Worm (Caenorhabditis elegans): ENCODE measurements around the gene Y38C1AA.7.

Gene Y38C1AA.7

DNA sequence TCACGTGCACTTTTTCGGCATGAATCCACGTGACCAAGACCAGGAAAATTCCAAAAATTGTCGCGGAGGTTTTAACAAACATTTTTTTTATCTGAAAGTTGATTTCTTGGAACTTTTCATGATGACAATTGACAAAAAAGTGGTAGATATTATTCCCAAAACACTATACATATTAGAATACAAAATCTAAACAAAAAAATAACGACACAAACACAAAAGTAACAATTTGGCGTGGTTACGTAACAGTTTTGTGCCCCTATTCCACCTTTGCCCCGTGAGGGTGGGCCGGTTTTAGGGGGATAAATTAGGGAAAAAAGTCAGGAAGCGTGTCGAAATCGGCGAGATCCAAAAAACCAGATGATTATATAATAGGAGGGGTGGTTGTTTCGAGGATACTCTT is 953 bp upstream of the Y38C1AA.7 start, which contains the start of gene gegf-1:
gegf-1 (minus strand) TSS at position 101 of the 400 bp plus-strand sequence.
- TF ChIP-seq tbx-37 (GFP tag; conservative IDR thresholded peaks at IDR 0.05) (no peak), ama-1 (optimal IDR thresholded peaks at IDR 0.05) (no peak), scrt-1 (GFP tag; IDR thresholded peaks at IDR 0.05) (no peak), sea-1 (GFP tag; conservative IDR thresholded peaks at IDR 0.05) (no peak), ets-7 (tag; optimal IDR thresholded peaks at IDR 0.05) (no peak), B0310.2 (tag; optimal IDR thresholded peaks at IDR 0.05) (no peak), ceh-36 (tag; optimal IDR thresholded peaks at IDR 0.05) (no peak), hmg-4 (GFP tag; optimal IDR thresholded peaks at IDR 0.05) (no peak), hmbx-1 (tag; optimal IDR thresholded peaks at IDR 0.05) (no peak), ceh-13 (GFP tag; optimal IDR thresholded peaks at IDR 0.05) (no peak), hnd-1 (tag; optimal IDR thresholded peaks at IDR 0.05) (no peak), pes-1 (GFP tag; IDR thresholded peaks at IDR 0.05) (no peak), tra-4 (tag; optimal IDR thresholded peaks at IDR 0.05) (no peak), F13C5.2 (tag; optimal IDR thresholded peaks at IDR 0.05) (no peak), aly-1 (tag; optimal IDR thresholded peaks at IDR 0.05) (no peak), tbx-11 (GFP tag; IDR thresholded peaks at IDR 0.05) (no peak), flt-1 (GFP tag; IDR thresholded peaks at IDR 0.05) (no peak)

DNA sequence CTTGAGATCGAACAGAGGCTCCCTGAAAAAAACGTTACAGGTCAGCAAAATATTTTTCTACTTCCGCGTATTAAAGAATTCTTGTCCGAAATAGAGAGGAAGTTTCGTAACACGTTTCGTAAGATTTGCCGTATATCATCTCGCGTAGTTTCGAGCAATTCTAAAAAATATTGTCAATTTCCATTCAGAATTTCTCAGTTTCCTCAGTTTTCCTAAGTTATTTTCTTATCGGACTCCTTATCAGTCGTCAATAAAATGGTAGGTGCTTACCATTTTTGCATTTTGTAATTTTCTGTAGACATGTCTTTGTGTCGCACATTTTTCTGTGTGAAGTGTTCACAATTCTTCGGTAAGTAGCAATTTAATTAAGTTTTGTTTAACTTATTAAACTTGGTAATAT is 1.1 kb downstream of the Y38C1AA.7 start, which contains the start of gene Y38C1AA.19:
Y38C1AA.19 (plus strand) TSS at position 301 of the 400 bp plus-strand sequence.
- no peak for TF ChIP-seq hmg-4 (GFP tag; optimal IDR thresholded peaks at IDR 0.05)
- TF ChIP-seq scrt-1 (GFP tag; IDR thresholded peaks at IDR 0.05): no peak
- no peak for TF ChIP-seq pes-1 (GFP tag; IDR thresholded peaks at IDR 0.05)
- TF ChIP-seq F13C5.2 (tag; optimal IDR thresholded peaks at IDR 0.05): no peak
- TF ChIP-seq aly-1 (tag; optimal IDR thresholded peaks at IDR 0.05): no peak
- no peak for TF ChIP-seq B0310.2 (tag; optimal IDR thresholded peaks at IDR 0.05)
- TF ChIP-seq flt-1 (GFP tag; IDR thresholded peaks at IDR 0.05): no peak
- TF ChIP-seq ceh-36 (tag; optimal IDR thresholded peaks at IDR 0.05): no peak
- no peak for TF ChIP-seq ceh-13 (GFP tag; optimal IDR thresholded peaks at IDR 0.05)
- no peak for TF ChIP-seq ama-1 (optimal IDR thresholded peaks at IDR 0.05)
- TF ChIP-seq sea-1 (GFP tag; conservative IDR thresholded peaks at IDR 0.05): no peak
- no peak for TF ChIP-seq tra-4 (tag; optimal IDR thresholded peaks at IDR 0.05)
- no peak for TF ChIP-seq hmbx-1 (tag; optimal IDR thresholded peaks at IDR 0.05)
- no peak for TF ChIP-seq hnd-1 (tag; optimal IDR thresholded peaks at IDR 0.05)
- TF ChIP-seq ets-7 (tag; optimal IDR thresholded peaks at IDR 0.05): no peak
- no peak for TF ChIP-seq tbx-37 (GFP tag; conservative IDR thresholded peaks at IDR 0.05)

DNA sequence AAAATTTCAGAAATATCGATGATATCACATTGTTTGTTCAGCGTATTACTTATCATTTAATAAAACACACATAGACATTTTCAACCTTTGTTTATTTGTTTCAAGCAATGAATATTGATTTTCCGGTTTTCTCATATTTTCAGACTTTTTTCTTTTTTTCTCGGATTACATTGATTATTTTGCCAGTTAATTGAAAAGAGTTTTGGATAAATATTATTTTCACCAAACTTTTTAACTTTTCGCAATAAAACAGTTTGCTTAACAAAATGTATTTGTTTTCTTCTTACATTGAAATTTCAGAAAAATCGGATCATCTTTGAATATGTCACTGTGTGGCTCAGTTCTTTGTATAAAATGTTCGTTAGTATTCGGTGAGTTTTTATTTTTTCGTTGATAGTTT is 3.8 kb downstream of the Y38C1AA.7 start, which contains the start of gene Y38C1AA.6:
Y38C1AA.6 (plus strand) TSS at position 301 of the 400 bp plus-strand sequence.
- no peak for TF ChIP-seq aly-1 (tag; optimal IDR thresholded peaks at IDR 0.05)
- TF ChIP-seq ceh-13 (GFP tag; optimal IDR thresholded peaks at IDR 0.05): no peak
- TF ChIP-seq sea-1 (GFP tag; conservative IDR thresholded peaks at IDR 0.05): no peak
- TF ChIP-seq flt-1 (GFP tag; IDR thresholded peaks at IDR 0.05): no peak
- no peak for TF ChIP-seq tbx-11 (GFP tag; IDR thresholded peaks at IDR 0.05)

DNA sequence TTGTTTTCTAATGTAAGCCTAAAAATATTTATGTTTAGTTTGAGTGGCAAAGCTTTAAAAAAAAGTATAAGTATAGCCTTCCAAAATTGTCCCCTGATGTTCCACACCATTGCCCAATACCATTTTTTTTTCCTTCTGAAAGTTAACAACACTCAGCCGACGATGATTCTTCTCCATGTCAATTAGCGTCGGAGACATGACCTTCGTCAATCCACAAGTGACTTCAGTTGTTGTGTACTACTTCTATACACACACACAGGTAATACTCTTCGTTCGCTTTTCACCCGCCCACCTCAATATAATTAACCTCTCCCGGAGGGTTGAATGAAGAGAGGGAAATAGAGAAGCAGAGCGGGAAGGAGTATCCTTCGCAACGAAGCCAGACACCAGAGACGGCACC is 6.0 kb downstream of the Y38C1AA.7 start, which contains the start of gene cutl-24:
cutl-24 (plus strand) TSS at position 301 of the 400 bp plus-strand sequence.
- no peak for TF ChIP-seq sea-1 (GFP tag; conservative IDR thresholded peaks at IDR 0.05)
- TF ChIP-seq tbx-11 (GFP tag; IDR thresholded peaks at IDR 0.05): no peak

DNA sequence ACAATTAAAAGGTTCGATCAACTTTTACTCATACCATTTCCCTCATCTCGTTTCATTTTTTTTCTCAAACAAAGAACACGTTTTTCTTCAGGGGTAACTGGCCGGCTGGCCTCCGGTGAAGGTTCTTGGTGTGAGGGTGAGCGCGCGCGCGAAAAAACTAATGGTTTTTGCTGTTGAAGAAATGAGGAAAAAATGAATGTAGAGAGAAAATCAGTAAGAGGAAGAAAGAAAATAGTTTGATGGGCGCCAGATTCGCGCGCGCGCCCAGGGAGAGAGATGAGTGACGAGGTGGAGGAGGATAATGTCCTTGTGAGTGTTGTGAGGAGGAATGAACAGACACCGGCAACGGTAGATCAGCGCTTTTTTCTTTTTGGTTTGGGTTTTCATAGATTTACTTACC is 12.3 kb downstream of the Y38C1AA.7 start:
- TF ChIP-seq scrt-1 (GFP tag; IDR thresholded peaks at IDR 0.05) (no peak), ets-7 (tag; optimal IDR thresholded peaks at IDR 0.05) (no peak), ama-1 (optimal IDR thresholded peaks at IDR 0.05) (no peak), hmg-4 (GFP tag; optimal IDR thresholded peaks at IDR 0.05) (no peak), sea-1 (GFP tag; conservative IDR thresholded peaks at IDR 0.05) (no peak), tbx-37 (GFP tag; conservative IDR thresholded peaks at IDR 0.05) (no peak), flt-1 (GFP tag; IDR thresholded peaks at IDR 0.05) (no peak), ceh-36 (tag; optimal IDR thresholded peaks at IDR 0.05) (no peak), hmbx-1 (tag; optimal IDR thresholded peaks at IDR 0.05) (no peak), pes-1 (GFP tag; IDR thresholded peaks at IDR 0.05) (no peak), aly-1 (tag; optimal IDR thresholded peaks at IDR 0.05) (no peak), B0310.2 (tag; optimal IDR thresholded peaks at IDR 0.05) (no peak), tra-4 (tag; optimal IDR thresholded peaks at IDR 0.05) (no peak)

DNA sequence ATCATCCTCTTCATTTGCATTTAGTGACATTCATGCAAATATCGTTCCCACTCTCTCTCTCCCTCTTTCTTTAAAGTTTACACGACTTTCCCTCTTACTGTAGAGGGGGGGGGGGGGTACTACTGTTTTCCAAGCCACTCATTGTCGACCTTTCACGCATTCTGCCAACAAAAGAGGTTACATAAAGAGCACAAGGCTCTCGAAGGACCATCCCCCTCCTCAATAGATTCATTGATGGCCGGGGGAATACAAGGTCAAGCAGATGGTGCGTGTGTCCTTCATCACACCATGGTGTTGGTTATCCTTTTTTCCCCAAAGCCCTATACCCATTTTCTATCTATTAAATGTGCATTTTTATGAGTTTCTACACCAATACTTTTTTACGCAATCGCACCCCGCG is 14.2 kb downstream of the Y38C1AA.7 start:
- TF ChIP-seq B0310.2 (tag; optimal IDR thresholded peaks at IDR 0.05): peak; percentile 23
- no peak for TF ChIP-seq F13C5.2 (tag; optimal IDR thresholded peaks at IDR 0.05)
- TF ChIP-seq sea-1 (GFP tag; conservative IDR thresholded peaks at IDR 0.05): no peak
- no peak for TF ChIP-seq hmbx-1 (tag; optimal IDR thresholded peaks at IDR 0.05)
- TF ChIP-seq tbx-11 (GFP tag; IDR thresholded peaks at IDR 0.05): 0 out of 2 replicates have a peak, but pooled peaks have one; percentile 33
- TF ChIP-seq ceh-13 (GFP tag; optimal IDR thresholded peaks at IDR 0.05): no peak
- peak; percentile 35 for TF ChIP-seq aly-1 (tag; optimal IDR thresholded peaks at IDR 0.05)
- no peak for TF ChIP-seq ama-1 (optimal IDR thresholded peaks at IDR 0.05)
- TF ChIP-seq flt-1 (GFP tag; IDR thresholded peaks at IDR 0.05): 0 out of 2 replicates have a peak, but pooled peaks have one; percentile 15
- peak; percentile 73 for TF ChIP-seq hmg-4 (GFP tag; optimal IDR thresholded peaks at IDR 0.05)
- TF ChIP-seq pes-1 (GFP tag; IDR thresholded peaks at IDR 0.05): no peak

DNA sequence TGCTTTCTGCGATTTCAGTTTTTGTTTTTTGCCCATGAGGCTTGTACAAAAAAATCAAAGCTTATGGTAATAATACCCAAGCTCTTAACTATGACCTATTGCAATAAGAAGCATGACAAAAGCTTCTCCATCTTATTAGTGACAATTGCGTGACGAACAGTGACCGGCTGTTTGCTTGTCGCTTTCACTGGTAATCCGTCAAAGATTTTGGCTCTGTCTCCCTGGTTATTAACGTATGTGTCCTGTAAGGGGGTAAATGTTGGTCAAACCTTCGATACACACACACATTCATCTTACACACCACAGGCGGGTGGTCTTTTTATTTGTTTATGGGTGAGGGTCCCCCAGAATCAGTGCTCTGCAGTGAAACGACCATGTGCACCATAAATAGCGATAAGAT is 15.4 kb downstream of the Y38C1AA.7 start:
- TF ChIP-seq B0310.2 (tag; optimal IDR thresholded peaks at IDR 0.05) (no peak), hmg-4 (GFP tag; optimal IDR thresholded peaks at IDR 0.05) (peak; percentile 64), ama-1 (optimal IDR thresholded peaks at IDR 0.05) (no peak)

DNA sequence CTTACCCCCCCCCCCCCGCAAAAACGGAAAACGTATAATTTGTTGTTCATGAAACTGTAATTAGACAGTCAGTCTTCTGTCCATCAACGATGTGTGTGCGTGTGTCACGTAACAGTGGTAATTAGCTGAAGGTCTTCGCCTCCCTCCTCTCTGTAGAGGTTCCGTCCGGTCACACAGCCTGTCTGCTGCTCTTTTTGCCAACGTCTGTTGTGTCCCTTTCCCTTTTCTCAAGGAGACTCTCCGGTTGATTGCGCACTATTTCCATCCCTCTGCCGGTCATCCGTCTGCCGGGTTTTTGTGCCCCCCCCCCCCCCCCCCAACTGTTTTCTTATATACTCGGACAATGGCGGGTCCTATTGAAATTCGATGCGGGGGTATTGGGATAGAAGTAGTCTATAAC is 16.9 kb downstream of the Y38C1AA.7 start:
- TF ChIP-seq ceh-36 (tag; optimal IDR thresholded peaks at IDR 0.05) (peak; percentile 1), ama-1 (optimal IDR thresholded peaks at IDR 0.05) (no peak), B0310.2 (tag; optimal IDR thresholded peaks at IDR 0.05) (peak; percentile 73), flt-1 (GFP tag; IDR thresholded peaks at IDR 0.05) (peak; percentile 50), hnd-1 (tag; optimal IDR thresholded peaks at IDR 0.05) (no peak), F13C5.2 (tag; optimal IDR thresholded peaks at IDR 0.05) (no peak), tbx-11 (GFP tag; IDR thresholded peaks at IDR 0.05) (no peak), pes-1 (GFP tag; IDR thresholded peaks at IDR 0.05) (peak; percentile 62; the same call in 1 of the 2 replicates), ceh-13 (GFP tag; optimal IDR thresholded peaks at IDR 0.05) (no peak), tra-4 (tag; optimal IDR thresholded peaks at IDR 0.05) (no peak), aly-1 (tag; optimal IDR thresholded peaks at IDR 0.05) (no peak), hmg-4 (GFP tag; optimal IDR thresholded peaks at IDR 0.05) (peak; percentile 93), scrt-1 (GFP tag; IDR thresholded peaks at IDR 0.05) (0 out of 2 replicates have a peak, but pooled peaks have one; percentile 28), hmbx-1 (tag; optimal IDR thresholded peaks at IDR 0.05) (no peak), tbx-37 (GFP tag; conservative IDR thresholded peaks at IDR 0.05) (no peak), ets-7 (tag; optimal IDR thresholded peaks at IDR 0.05) (no peak), sea-1 (GFP tag; conservative IDR thresholded peaks at IDR 0.05) (0 out of 2 replicates have a peak, but pooled peaks have one; percentile 24)

All from whole organism, early embryonic.